Fruit fly (Drosophila melanogaster): ENCODE data around the gene CG3156.

CG3156 gene

DNA sequence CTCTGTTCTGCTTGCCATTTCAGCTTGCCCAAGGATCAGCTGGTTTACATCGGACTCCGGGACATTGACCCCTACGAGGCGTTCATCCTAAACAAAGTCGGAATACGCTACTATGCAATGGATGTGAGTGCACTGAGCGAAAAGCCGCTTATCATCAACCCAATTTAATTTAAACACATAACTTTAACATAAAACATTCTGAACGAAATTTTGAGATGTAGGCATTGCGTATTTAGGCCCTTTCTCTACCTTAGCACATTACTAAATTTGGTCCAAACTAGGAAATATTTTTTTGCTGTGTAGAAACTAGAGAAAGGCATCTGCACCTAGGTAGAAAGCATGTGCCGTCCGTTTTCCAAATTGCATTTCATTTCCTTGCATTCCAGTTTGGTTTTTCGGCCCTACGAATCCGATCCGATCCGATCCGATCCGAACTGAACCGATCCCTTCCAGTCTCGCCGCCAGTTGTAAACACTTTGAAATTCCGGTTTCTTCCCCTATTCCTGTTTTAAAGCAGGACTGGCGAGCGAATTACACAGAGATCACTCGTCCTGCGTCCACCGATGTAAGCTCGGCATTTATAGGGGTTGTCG, 38.9 kb downstream of the CG3156 start (continued):
- TF ChIP-seq CG4854 (GFP tag; optimal IDR thresholded peaks at IDR 0.05) (no peak), CG3281 (GFP tag; optimal IDR thresholded peaks at IDR 0.05) (no peak), tll (GFP tag; optimal IDR thresholded peaks at IDR 0.05) (peak; percentile 15 to 76), inv (GFP tag; IDR thresholded peaks at IDR 0.05; ENCODE audit: partially characterized antibody) (no peak), Camta (GFP tag; optimal IDR thresholded peaks at IDR 0.05) (peak; percentile 71), vvl (GFP tag; IDR thresholded peaks at IDR 0.05) (peak; percentile 28; the same call in 1 of the 2 replicates), CG17802 (tag; optimal IDR thresholded peaks at IDR 0.05) (no peak), Mes4 (GFP tag; optimal IDR thresholded peaks at IDR 0.05) (peak; percentile 64), Bteb2 (GFP tag; optimal IDR thresholded peaks at IDR 0.05) (no peak), CG31224 (GFP tag; IDR thresholded peaks at IDR 0.05) (no peak), CG13894 (tag; optimal IDR thresholded peaks at IDR 0.05) (peak; percentile 25), slou (GFP tag; optimal IDR thresholded peaks at IDR 0.05) (no peak), Sry-δ (GFP tag; optimal IDR thresholded peaks at IDR 0.05) (peak; percentile 20), gt (GFP tag; IDR thresholded peaks at IDR 0.05) (0 out of 2 replicates have a peak, but pooled peaks have one; percentile 12), CG16813 (GFP tag; IDR thresholded peaks at IDR 0.05; ENCODE audit: partially characterized antibody) (no peak), Sox102F (GFP tag; optimal IDR thresholded peaks at IDR 0.05) (no peak), sc (optimal IDR thresholded peaks at IDR 0.05) (no peak), sc (GFP tag; optimal IDR thresholded peaks at IDR 0.05) (no peak), CG7963 (GFP tag; IDR thresholded peaks at IDR 0.05; ENCODE audit: partially characterized antibody) (no peak), CG4404 (GFP tag; IDR thresholded peaks at IDR 0.05) (peak; percentile 93), Dbx (GFP tag; IDR thresholded peaks at IDR 0.05) (no peak), CG10267 (tag; optimal IDR thresholded peaks at IDR 0.05) (peak; percentile 76), bsh (GFP tag; optimal IDR thresholded peaks at IDR 0.05) (peak in 1 of 2 experiments; percentile 59), Hr3 (GFP tag; optimal IDR thresholded peaks at IDR 0.05) (peak; percentile 47), Adf1 (GFP tag; IDR thresholded peaks at IDR 0.05) (no peak), CG16863 (GFP tag; optimal IDR thresholded peaks at IDR 0.05) (peak; percentile 64), gem (tag; optimal IDR thresholded peaks at IDR 0.05) (peak; percentile 75), mld (GFP tag; IDR thresholded peaks at IDR 0.05; ENCODE audit: partially characterized antibody) (no peak), amos (GFP tag; IDR thresholded peaks at IDR 0.05; ENCODE audit: partially characterized antibody) (no peak), CG8089 (GFP tag; optimal IDR thresholded peaks at IDR 0.05) (peak; percentile 67), Hr51 (GFP tag; optimal IDR thresholded peaks at IDR 0.05) (peak in 1 of 2 experiments; percentile 62), bowl (GFP tag; IDR thresholded peaks at IDR 0.05) (no peak), BtbVII (GFP tag; optimal IDR thresholded peaks at IDR 0.05) (no peak), oc (tag; optimal IDR thresholded peaks at IDR 0.05) (no peak), CG10959 (GFP tag; IDR thresholded peaks at IDR 0.05) (peak; percentile 91), kni (GFP tag; optimal IDR thresholded peaks at IDR 0.05) (no peak), Hr78 (GFP tag; optimal IDR thresholded peaks at IDR 0.05) (no peak), mam (GFP tag; optimal IDR thresholded peaks at IDR 0.05) (peak; percentile 28), NK7.1 (GFP tag; optimal IDR thresholded peaks at IDR 0.05) (peak; percentile 4), so (GFP tag; IDR thresholded peaks at IDR 0.05) (no peak), CG3995 (GFP tag; optimal IDR thresholded peaks at IDR 0.05) (no peak), bcd (GFP tag; optimal IDR thresholded peaks at IDR 0.05) (peak; percentile 48), Ptx1 (GFP tag; IDR thresholded peaks at IDR 0.05) (no peak), CG9215 (GFP tag; IDR thresholded peaks at IDR 0.05) (no peak; the same call in 1 of the 2 replicates), ro (GFP tag; IDR thresholded peaks at IDR 0.05) (no peak), CG11093 (GFP tag; IDR thresholded peaks at IDR 0.05) (0 out of 3 replicates have a peak, but pooled peaks have one; percentile 42), grau (tag; optimal IDR thresholded peaks at IDR 0.05) (peak; percentile 56), pita (GFP tag; optimal IDR thresholded peaks at IDR 0.05) (no peak), dm (GFP tag; optimal IDR thresholded peaks at IDR 0.05) (peak; percentile 47), Dip2 (GFP tag; IDR thresholded peaks at IDR 0.05) (no peak)

All from whole organism, embryonic.